Worm (Caenorhabditis elegans): ENCODE data around the gene lars-1.
A peak's percentile ranks its signal among the peaks of the same experiment; 100 is the strongest.

lars-1 gene

DNA sequence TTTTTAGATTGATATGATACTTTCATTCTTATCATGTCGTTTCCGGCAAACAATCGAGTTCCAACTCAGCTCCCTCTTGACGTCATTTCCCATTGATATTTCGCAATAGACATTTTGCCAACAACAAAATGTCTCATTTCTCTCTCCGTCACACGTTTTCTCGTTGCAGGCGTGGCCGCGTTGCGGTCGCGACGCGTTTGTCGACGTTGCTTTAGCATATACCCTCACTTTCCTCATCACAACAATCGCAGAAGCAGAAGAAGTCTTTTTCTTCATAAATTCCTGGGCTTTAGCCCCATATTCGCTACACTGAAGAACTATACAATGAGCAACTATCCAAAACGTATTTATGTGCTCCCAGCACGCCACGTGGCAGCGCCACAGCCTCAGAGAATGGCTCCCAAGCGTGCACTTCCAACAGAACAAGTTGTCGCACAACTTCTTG lies 7.1 kb upstream of the lars-1 start, which contains the start of gene xbp-1 (continued):
- peak; percentile 64 for TF ChIP-seq tbp1 (GFP tag; optimal IDR thresholded peaks at IDR 0.05)
- peak in 1 of 3 experiments; percentile 48 for TF ChIP-seq lin-35 (GFP tag; optimal IDR thresholded peaks at IDR 0.05)
- TF ChIP-seq ztf-22 (GFP tag; optimal IDR thresholded peaks at IDR 0.05): peak; percentile 95
- peak; percentile 23 for TF ChIP-seq lsl-1 (GFP tag; optimal IDR thresholded peaks at IDR 0.05)
- TF ChIP-seq T26A5.8 (tag; optimal IDR thresholded peaks at IDR 0.05): no peak
- TF ChIP-seq K12H6.12 (tag; optimal IDR thresholded peaks at IDR 0.05): peak; percentile 89
- no peak for TF ChIP-seq aptf-3 (GFP tag; IDR thresholded peaks at IDR 0.05)
- peak; percentile 78 for TF ChIP-seq ekl-4 (GFP tag; IDR thresholded peaks at IDR 0.05)
- no peak for TF ChIP-seq sdz-38 (tag; optimal IDR thresholded peaks at IDR 0.05)
- no peak for TF ChIP-seq F49E8.2 (tag; optimal IDR thresholded peaks at IDR 0.05; ENCODE audit: insufficient read depth)
- no peak for TF ChIP-seq nfya-1 (tag; optimal IDR thresholded peaks at IDR 0.05; ENCODE audit: borderline replicate concordance, insufficient read depth)
- TF ChIP-seq efl-1 (GFP tag; optimal IDR thresholded peaks at IDR 0.05): no peak
- TF ChIP-seq snpc-3.4 (tag; optimal IDR thresholded peaks at IDR 0.05): no peak
- TF ChIP-seq F57C9.4 (tag; optimal IDR thresholded peaks at IDR 0.05): no peak
- TF ChIP-seq lin-40 (tag; optimal IDR thresholded peaks at IDR 0.05): peak; percentile 84
- TF ChIP-seq let-526 (GFP tag; IDR thresholded peaks at IDR 0.05): peak; percentile 59; the same call in 1 of the 2 replicates
- TF ChIP-seq ceh-100 (GFP tag; IDR thresholded peaks at IDR 0.05): no peak
- TF ChIP-seq tbx-9 (tag; optimal IDR thresholded peaks at IDR 0.05; ENCODE audit: borderline replicate concordance): no peak
- peak; percentile 62 for TF ChIP-seq C06A6.2 (GFP tag; conservative IDR thresholded peaks at IDR 0.05)
- TF ChIP-seq ztf-26 (tag; optimal IDR thresholded peaks at IDR 0.05): peak; percentile 44
- peak; percentile 32; the same call in 1 of the 2 replicates for TF ChIP-seq ztf-6 (GFP tag; IDR thresholded peaks at IDR 0.05)
- no peak for TF ChIP-seq F39B2.1 (GFP tag; IDR thresholded peaks at IDR 0.05)
- no peak for TF ChIP-seq lag-1 (GFP tag; IDR thresholded peaks at IDR 0.05)
- peak; percentile 64 for TF ChIP-seq mcd-1 (GFP tag; IDR thresholded peaks at IDR 0.05)
- TF ChIP-seq zim-3 (tag; optimal IDR thresholded peaks at IDR 0.05): no peak
- TF ChIP-seq madf-8 (GFP tag; conservative IDR thresholded peaks at IDR 0.05): no peak
- peak; percentile 92 for TF ChIP-seq dox-1 (GFP tag; IDR thresholded peaks at IDR 0.05)
- TF ChIP-seq Y67H2A.10 (GFP tag; conservative IDR thresholded peaks at IDR 0.05): no peak
- TF ChIP-seq aptf-2 (GFP tag; conservative IDR thresholded peaks at IDR 0.05): no peak
- TF ChIP-seq unc-130 (GFP tag; optimal IDR thresholded peaks at IDR 0.05): no peak
- TF ChIP-seq Y56A3A.18 (GFP tag; IDR thresholded peaks at IDR 0.05): no peak
- TF ChIP-seq die-1 (tag; optimal IDR thresholded peaks at IDR 0.05): no peak
- TF ChIP-seq hlh-26 (GFP tag; conservative IDR thresholded peaks at IDR 0.05): no peak
- TF ChIP-seq nhr-80 (tag; optimal IDR thresholded peaks at IDR 0.05): peak; percentile 100
- peak; percentile 78 for TF ChIP-seq tlf-1 (GFP tag; optimal IDR thresholded peaks at IDR 0.05)
- TF ChIP-seq Y79H2A.3 (GFP tag; conservative IDR thresholded peaks at IDR 0.05): no peak
- TF ChIP-seq somi-1 (GFP tag; optimal IDR thresholded peaks at IDR 0.05): peak; percentile 59
- TF ChIP-seq atf-7 (tag; optimal IDR thresholded peaks at IDR 0.05): peak; percentile 99
- no peak for TF ChIP-seq F55B11.4 (tag; optimal IDR thresholded peaks at IDR 0.05; ENCODE audit: borderline replicate concordance, insufficient read depth)
- no peak for TF ChIP-seq B0019.2 (GFP tag; conservative IDR thresholded peaks at IDR 0.05)
- no peak for TF ChIP-seq mxl-1 (tag; optimal IDR thresholded peaks at IDR 0.05)
- TF ChIP-seq B0261.1 (tag; optimal IDR thresholded peaks at IDR 0.05): no peak
- no peak for TF ChIP-seq ztf-25 (GFP tag; IDR thresholded peaks at IDR 0.05)
- no peak for TF ChIP-seq repo-1 (tag; optimal IDR thresholded peaks at IDR 0.05)
- TF ChIP-seq ceh-91 (GFP tag; IDR thresholded peaks at IDR 0.05): no peak
- TF ChIP-seq rec-8 (tag; optimal IDR thresholded peaks at IDR 0.05): no peak
- TF ChIP-seq egl-18 (GFP tag; IDR thresholded peaks at IDR 0.05): 0 out of 2 replicates have a peak, but pooled peaks have one; percentile 23
- peak; percentile 68; the same call in 1 of the 2 replicates for TF ChIP-seq hmg-1.2 (GFP tag; IDR thresholded peaks at IDR 0.05)
- TF ChIP-seq nhr-90 (tag; optimal IDR thresholded peaks at IDR 0.05): peak; percentile 79
